Fruit fly (Drosophila melanogaster) whole organism: ENCODE measurements around the gene CG33978.

Experiments used
- CG8478 ChIP-seq: fragments of >200 bp; optimal IDR thresholded peaks from 2 replicates; lab custom pipeline; 2018; ENCODE audit warnings: inconsistent platforms
- EcR ChIP-seq, 2 experiments: fragments of >200 bp; optimal IDR thresholded peaks; 2 replicates each; lab custom pipeline; 2017; ENCODE audit warnings: missing biosample characterization in 2 of 2, missing genetic modification characterization in 2 of 2, missing genetic modification reagents in 2 of 2
- pan ChIP-seq: fragments of >200 bp; optimal IDR thresholded peaks from 2 replicates; lab custom pipeline; 2017
- psq ChIP-seq: fragments of >200 bp; optimal IDR thresholded peaks from 2 replicates; lab custom pipeline; 2017

dm6 chr4:192540-192939 is 17.1 kb upstream of the CG33978 start:
- TF ChIP-seq psq (no peak), CG8478 (lab: Kevin White, UChicago) (no peak), pan (lab: Kevin White, UChicago) (no peak), EcR (GFP tag; optimal IDR thresholded peaks at IDR 0.05; lab: Kevin White, UChicago) (no peak)
